Fruit fly (Drosophila melanogaster): ENCODE measurements around the gene CG9109.

The CG9109 gene

DNA sequence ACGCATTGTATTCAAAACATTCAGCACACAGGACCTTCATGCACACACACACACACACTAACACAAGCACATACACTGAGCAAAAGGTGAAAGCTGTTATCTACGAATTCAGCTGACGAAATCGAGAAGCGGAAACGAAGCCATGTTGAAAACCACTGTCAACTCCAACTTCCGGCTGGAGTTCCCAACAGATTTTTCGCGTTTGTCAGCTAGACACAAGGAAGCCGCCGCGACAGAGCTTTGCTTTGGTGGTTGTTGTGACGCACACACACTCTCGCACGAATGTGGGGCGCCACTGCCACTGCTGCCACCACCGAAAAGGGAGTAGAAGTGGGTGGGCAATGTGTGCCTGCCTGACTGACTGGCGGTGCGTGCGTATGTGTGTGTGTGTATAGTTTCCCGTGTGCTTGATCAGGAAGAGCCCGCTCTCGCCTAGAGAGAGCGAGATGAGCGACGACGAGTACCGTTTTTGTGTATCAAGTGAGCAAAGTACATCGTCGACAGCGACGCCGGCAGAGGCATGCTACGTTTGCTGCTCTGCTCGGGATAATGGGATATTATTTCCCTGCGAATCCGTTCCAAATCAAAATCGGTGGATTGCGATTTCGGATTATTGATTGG lies 36.5 kb downstream of the CG9109 start (continued):
- TF ChIP-seq CG14965 (GFP tag; optimal IDR thresholded peaks at IDR 0.05; ENCODE audit: borderline replicate concordance) (no peak), CG6654 (GFP tag; optimal IDR thresholded peaks at IDR 0.05) (no peak), sc (optimal IDR thresholded peaks at IDR 0.05) (no peak), sc (GFP tag; optimal IDR thresholded peaks at IDR 0.05) (no peak), CG10267 (tag; optimal IDR thresholded peaks at IDR 0.05) (peak; percentile 39), Atf-2 (GFP tag; optimal IDR thresholded peaks at IDR 0.05) (no peak), mld (GFP tag; IDR thresholded peaks at IDR 0.05; ENCODE audit: partially characterized antibody) (no peak), pita (GFP tag; optimal IDR thresholded peaks at IDR 0.05) (no peak), CG17612 (GFP tag; IDR thresholded peaks at IDR 0.05) (no peak), CG11723 (GFP tag; optimal IDR thresholded peaks at IDR 0.05) (peak; percentile 78), vnd (GFP tag; IDR thresholded peaks at IDR 0.05; ENCODE audit: partially characterized antibody) (no peak), CG10366 (GFP tag; IDR thresholded peaks at IDR 0.05) (no peak), CG2678 (tag; optimal IDR thresholded peaks at IDR 0.05) (no peak), CG11696 (GFP tag; IDR thresholded peaks at IDR 0.05) (no peak), pnt (GFP tag; optimal IDR thresholded peaks at IDR 0.05) (no peak), knrl (GFP tag; IDR thresholded peaks at IDR 0.05; ENCODE audit: partially characterized antibody) (no peak), dimm (GFP tag; IDR thresholded peaks at IDR 0.05) (no peak), CG10147 (GFP tag; optimal IDR thresholded peaks at IDR 0.05) (peak; percentile 29), odd (GFP tag; optimal IDR thresholded peaks at IDR 0.05) (peak; percentile 84), Dfd (GFP tag; optimal IDR thresholded peaks at IDR 0.05) (no peak), peb (GFP tag; IDR thresholded peaks at IDR 0.05) (no peak), fd64A (GFP tag; optimal IDR thresholded peaks at IDR 0.05) (peak; percentile 78), Hand (GFP tag; optimal IDR thresholded peaks at IDR 0.05) (no peak), stc (GFP tag; IDR thresholded peaks at IDR 0.05) (no peak), CG15269 (tag; optimal IDR thresholded peaks at IDR 0.05) (no peak), CG4730 (GFP tag; IDR thresholded peaks at IDR 0.05) (no peak), CG13123 (GFP tag; optimal IDR thresholded peaks at IDR 0.05) (no peak), CG33213 (GFP tag; optimal IDR thresholded peaks at IDR 0.05) (no peak), CG17359 (tag; optimal IDR thresholded peaks at IDR 0.05) (peak; percentile 68), Trl (optimal IDR thresholded peaks at IDR 0.05) (peak; percentile 55 to 75), Trl (GFP tag; optimal IDR thresholded peaks at IDR 0.05) (no peak), maf-S (GFP tag; optimal IDR thresholded peaks at IDR 0.05) (no peak), nerfin-1 (tag; optimal IDR thresholded peaks at IDR 0.05) (peak; percentile 72), ssp (GFP tag; IDR thresholded peaks at IDR 0.05) (no peak), Hr39 (optimal IDR thresholded peaks at IDR 0.05) (no peak), CG10959 (GFP tag; IDR thresholded peaks at IDR 0.05) (no peak), CG32532 (GFP tag; IDR thresholded peaks at IDR 0.05) (0 out of 2 replicates have a peak, but pooled peaks have one; percentile 12), CG14014 (GFP tag; IDR thresholded peaks at IDR 0.05) (no peak), yki (optimal IDR thresholded peaks at IDR 0.05) (no peak), CG7357 (GFP tag; IDR thresholded peaks at IDR 0.05) (no peak), CG42726 (GFP tag; IDR thresholded peaks at IDR 0.05; ENCODE audit: partially characterized antibody) (no peak), CG8281 (tag; optimal IDR thresholded peaks at IDR 0.05) (peak; percentile 33), CG7556 (GFP tag; optimal IDR thresholded peaks at IDR 0.05) (peak; percentile 1), Hey (tag; optimal IDR thresholded peaks at IDR 0.05) (peak; percentile 58), CG1233 (GFP tag; optimal IDR thresholded peaks at IDR 0.05) (peak; percentile 73), Dip2 (GFP tag; IDR thresholded peaks at IDR 0.05) (no peak), vfl (GFP tag; optimal IDR thresholded peaks at IDR 0.05) (no peak), slp2 (GFP tag; optimal IDR thresholded peaks at IDR 0.05) (peak; percentile 0), dmrt99B (tag; optimal IDR thresholded peaks at IDR 0.05) (no peak), seq (GFP tag; IDR thresholded peaks at IDR 0.05) (no peak), Pdp1 (GFP tag; optimal IDR thresholded peaks at IDR 0.05) (no peak), CG18011 (GFP tag; optimal IDR thresholded peaks at IDR 0.05) (no peak)
